Fruit fly (Drosophila melanogaster) whole organism, embryonic: ENCODE data around the gene CG46313.

Experiments used
- Aef1 ChIP-seq: fragments of 200-800 bp; sonication (Bioruptor generic); IDR thresholded peaks from 3 replicates; pipeline ENCODE4 v1.3.6; 2022; ENCODE audit warnings: missing biosample characterization, missing genetic modification characterization
- Antp ChIP-seq: fragments of 200-800 bp; sonication (Bioruptor generic); optimal IDR thresholded peaks from 3 replicates; lab custom pipeline; 2016; ENCODE audit warnings: missing biosample characterization, missing genetic modification characterization
- Atf-2 ChIP-seq: fragments of 200-800 bp; sonication (Bioruptor generic); optimal IDR thresholded peaks from 2 replicates; lab custom pipeline; 2016; ENCODE audit warnings: missing biosample characterization, missing genetic modification characterization
- Awh ChIP-seq: fragments of 200-800 bp; sonication (Bioruptor generic); IDR thresholded peaks from 2 replicates; pipeline ENCODE4, ENCODE4 v1.3.6; 2022; ENCODE audit warnings: missing biosample characterization, missing genetic modification characterization
- CG1024 ChIP-seq: fragments of 200-800 bp; sonication (Bioruptor generic); IDR thresholded peaks from 2 replicates; pipeline ENCODE4 v1.3.6; 2022; ENCODE audit warnings: missing biosample characterization, missing genetic modification characterization
- CG11456 ChIP-seq: fragments of 200-800 bp; sonication (Bioruptor generic); IDR thresholded peaks from 3 replicates; pipeline ENCODE4 v1.3.6; 2022; ENCODE audit warnings: missing biosample characterization, missing genetic modification characterization
- CG11560 ChIP-seq: fragments of 200-800 bp; sonication (Bioruptor generic); IDR thresholded peaks from 3 replicates; pipeline ENCODE4 v1.3.6; 2022; ENCODE audit warnings: missing biosample characterization, missing genetic modification characterization
- CG17361 ChIP-seq: fragments of 200-800 bp; sonication (Bioruptor generic); IDR thresholded peaks from 3 replicates; pipeline ENCODE4 v1.3.6; 2022; ENCODE audit warnings: missing biosample characterization, missing genetic modification characterization
- CG18599 ChIP-seq: fragments of 200-800 bp; sonication (Bioruptor generic); optimal IDR thresholded peaks from 3 replicates; lab custom pipeline; 2017; ENCODE audit warnings: missing biosample characterization, missing genetic modification characterization, mild to moderate bottlenecking, moderate library complexity, missing genetic modification reagents
- CG31441 ChIP-seq: fragments of 200-800 bp; sonication (Bioruptor generic); IDR thresholded peaks from 2 replicates; pipeline ENCODE4 v1.3.6; 2022; ENCODE audit warnings: missing biosample characterization, missing genetic modification characterization
- CG4707 ChIP-seq: fragments of 200-800 bp; sonication (Bioruptor generic); optimal IDR thresholded peaks from 2 replicates; lab custom pipeline; 2018; ENCODE audit warnings: missing biosample characterization, mild to moderate bottlenecking, missing genetic modification characterization, moderate library complexity
- CG4730 ChIP-seq: fragments of 200-800 bp; sonication (Bioruptor generic); IDR thresholded peaks from 2 replicates; pipeline ENCODE4 v1.3.6; 2022; ENCODE audit warnings: missing biosample characterization, missing genetic modification characterization
- CG6254 ChIP-seq: fragments of 200-800 bp; sonication (Bioruptor generic); optimal IDR thresholded peaks from 3 replicates; lab custom pipeline; 2017; ENCODE audit warnings: mild to moderate bottlenecking, missing biosample characterization, missing genetic modification reagents, missing genetic modification characterization
- CG6791 ChIP-seq: fragments of 200-800 bp; sonication (Bioruptor generic); IDR thresholded peaks from 3 replicates; pipeline ENCODE4 v1.3.6; 2022; ENCODE audit warnings: missing biosample characterization, missing genetic modification characterization; ENCODE audit not compliant: partially characterized antibody
- CG7839 ChIP-seq: fragments of 200-800 bp; sonication (Bioruptor generic); optimal IDR thresholded peaks from 3 replicates; lab custom pipeline; 2018; ENCODE audit warnings: missing biosample characterization, mild to moderate bottlenecking, missing genetic modification characterization, moderate library complexity
- Chrac-16 ChIP-seq: fragments of 200-800 bp; sonication (Bioruptor generic); optimal IDR thresholded peaks from 3 replicates; lab custom pipeline; 2016; ENCODE audit warnings: missing biosample characterization, missing genetic modification characterization
- Deaf1 ChIP-seq: fragments of 200-800 bp; optimal IDR thresholded peaks from 3 replicates; lab custom pipeline; 2019; ENCODE audit warnings: missing biosample characterization, mild to moderate bottlenecking, missing genetic modification characterization, moderate library complexity
- Ets65A ChIP-seq: fragments of 200-800 bp; sonication (Bioruptor generic); peaks from one replicate; lab custom pipeline; 2016; ENCODE audit warnings: missing biosample characterization, missing genetic modification characterization
- Hey ChIP-seq: fragments of 200-800 bp; sonication (Bioruptor generic); optimal IDR thresholded peaks from 3 replicates; lab custom pipeline; 2018; ENCODE audit warnings: missing biosample characterization, mild to moderate bottlenecking, missing genetic modification characterization
- Hr78 ChIP-seq, 2 experiments: fragments of 200-800 bp in 1 of 2; fragments of >200 bp in 1 of 2; sonication (Bioruptor generic) in 1 of 2; optimal IDR thresholded peaks; 2 replicates each; lab custom pipeline; 2017 to 2019; ENCODE audit warnings: missing biosample characterization in 2 of 2, missing genetic modification characterization in 2 of 2, mild to moderate bottlenecking in 1 of 2, moderate library complexity in 1 of 2
- MESR4 ChIP-seq: fragments of 200-800 bp; sonication (Bioruptor generic); optimal IDR thresholded peaks from 2 replicates; lab custom pipeline; 2018; ENCODE audit warnings: missing biosample characterization, mild to moderate bottlenecking, missing genetic modification characterization, moderate library complexity
- NC2β ChIP-seq: fragments of 200-800 bp; sonication (Bioruptor generic); optimal IDR thresholded peaks from 2 replicates; lab custom pipeline; 2016; ENCODE audit warnings: missing biosample characterization, missing genetic modification characterization
- NK7.1 ChIP-seq: fragments of 200-800 bp; sonication (Bioruptor generic); optimal IDR thresholded peaks from 3 replicates; lab custom pipeline; 2016; ENCODE audit warnings: missing biosample characterization, missing genetic modification characterization
- Oli ChIP-seq: fragments of 200-800 bp; sonication (Bioruptor generic); optimal IDR thresholded peaks from 2 replicates; lab custom pipeline; 2018; ENCODE audit warnings: missing biosample characterization, mild to moderate bottlenecking, missing genetic modification characterization, moderate library complexity
- Ravus ChIP-seq: fragments of 200-800 bp; sonication (Bioruptor generic); IDR thresholded peaks from 2 replicates; pipeline ENCODE4 v1.3.6; 2022; ENCODE audit warnings: missing biosample characterization, missing genetic modification characterization
- Sox100B ChIP-seq: fragments of 200-800 bp; sonication (Bioruptor generic); optimal IDR thresholded peaks from 3 replicates; lab custom pipeline; 2018; ENCODE audit warnings: missing biosample characterization, mild to moderate bottlenecking, missing genetic modification characterization
- Spps ChIP-seq: fragments of 200-800 bp; sonication (Bioruptor generic); optimal IDR thresholded peaks from 2 replicates; lab custom pipeline; 2018; ENCODE audit warnings: missing biosample characterization, mild to moderate bottlenecking, missing genetic modification characterization
- Sry-β ChIP-seq: fragments of 200-800 bp; sonication (Bioruptor generic); optimal IDR thresholded peaks from 2 replicates; lab custom pipeline; 2018; ENCODE audit warnings: missing biosample characterization, mild to moderate bottlenecking, missing genetic modification characterization, moderate library complexity
- Xbp1 ChIP-seq: fragments of 200-800 bp; sonication (Bioruptor generic); optimal IDR thresholded peaks from 3 replicates; lab custom pipeline; 2016; ENCODE audit warnings: missing biosample characterization, mild to moderate bottlenecking, missing genetic modification characterization
- bab2 ChIP-seq: fragments of 200-800 bp; sonication (Bioruptor generic); optimal IDR thresholded peaks from 2 replicates; lab custom pipeline; 2016; ENCODE audit warnings: missing biosample characterization, missing genetic modification characterization
- caup ChIP-seq: fragments of 200-800 bp; sonication (Bioruptor generic); optimal IDR thresholded peaks from 3 replicates; lab custom pipeline; 2017; ENCODE audit warnings: missing biosample characterization, mild to moderate bottlenecking, missing genetic modification characterization, moderate library complexity; ENCODE audit not compliant: severe bottlenecking
- crc ChIP-seq: fragments of 200-800 bp; sonication (Bioruptor generic); optimal IDR thresholded peaks from 2 replicates; lab custom pipeline; 2016; ENCODE audit warnings: missing biosample characterization, missing genetic modification characterization
- exex ChIP-seq: fragments of 200-800 bp; sonication (Bioruptor generic); optimal IDR thresholded peaks from 4 replicates; lab custom pipeline; 2018; ENCODE audit warnings: missing biosample characterization, mild to moderate bottlenecking, missing genetic modification characterization, moderate library complexity
- gfzf ChIP-seq: fragments of 200-800 bp; sonication (Bioruptor generic); optimal IDR thresholded peaks from 2 replicates; lab custom pipeline; 2016; ENCODE audit warnings: missing biosample characterization, mild to moderate bottlenecking, missing genetic modification characterization, moderate library complexity
- grn ChIP-seq: fragments of 200-800 bp; sonication (Bioruptor generic); optimal IDR thresholded peaks from 3 replicates; lab custom pipeline; 2017; ENCODE audit warnings: missing biosample characterization, missing genetic modification characterization
- gsb-n ChIP-seq: fragments of 200-800 bp; sonication (Bioruptor generic); optimal IDR thresholded peaks from 3 replicates; lab custom pipeline; 2018; ENCODE audit warnings: missing biosample characterization, mild to moderate bottlenecking, missing genetic modification characterization
- klu ChIP-seq: fragments of 200-800 bp; sonication (Bioruptor generic); IDR thresholded peaks from 2 replicates; pipeline ENCODE4 v1.3.6; 2022; ENCODE audit warnings: missing biosample characterization, missing genetic modification characterization
- nau ChIP-seq: fragments of 200-800 bp; sonication (Bioruptor generic); optimal IDR thresholded peaks from 3 replicates; lab custom pipeline; 2017; ENCODE audit warnings: missing biosample characterization, mild to moderate bottlenecking, missing genetic modification characterization, missing genetic modification reagents
- nmo ChIP-seq: fragments of 200-800 bp; sonication (Bioruptor generic); optimal IDR thresholded peaks from 2 replicates; lab custom pipeline; 2018; ENCODE audit warnings: missing biosample characterization, mild to moderate bottlenecking, missing genetic modification characterization, moderate library complexity
- oc ChIP-seq: fragments of 200-800 bp; sonication (Bioruptor generic); optimal IDR thresholded peaks from 2 replicates; lab custom pipeline; 2018; ENCODE audit warnings: missing biosample characterization, mild to moderate bottlenecking, missing genetic modification characterization, moderate library complexity
- odd ChIP-seq: fragments of 200-800 bp; sonication (Bioruptor generic); optimal IDR thresholded peaks from 2 replicates; lab custom pipeline; 2017; ENCODE audit warnings: missing biosample characterization, mild to moderate bottlenecking, missing genetic modification characterization
- salm ChIP-seq: fragments of 200-800 bp; sonication (Bioruptor generic); optimal IDR thresholded peaks from 2 replicates; lab custom pipeline; 2018; ENCODE audit warnings: missing biosample characterization, mild to moderate bottlenecking, missing genetic modification characterization
- seq ChIP-seq: fragments of 200-800 bp; sonication (Bioruptor generic); IDR thresholded peaks from 2 replicates; pipeline ENCODE4 v1.3.6; 2022; ENCODE audit warnings: missing biosample characterization, missing genetic modification characterization
- ssp ChIP-seq: fragments of 200-800 bp; sonication (Bioruptor generic); IDR thresholded peaks from 2 replicates; pipeline ENCODE4 v1.3.6; 2022; ENCODE audit warnings: missing biosample characterization, missing genetic modification characterization
- stc ChIP-seq: fragments of 200-800 bp; sonication (Bioruptor generic); IDR thresholded peaks from 2 replicates; pipeline ENCODE4 v1.3.6; 2022; ENCODE audit warnings: missing biosample characterization, missing genetic modification characterization
- sug ChIP-seq: fragments of 200-800 bp; optimal IDR thresholded peaks from 2 replicates; lab custom pipeline; 2019; ENCODE audit warnings: missing biosample characterization, mild to moderate bottlenecking, missing genetic modification characterization, moderate library complexity
- tna ChIP-seq: fragments of 200-800 bp; sonication (Bioruptor generic); IDR thresholded peaks from 2 replicates; pipeline ENCODE4 v1.3.6; 2022; ENCODE audit warnings: missing biosample characterization, missing genetic modification characterization; ENCODE audit not compliant: partially characterized antibody
- usp ChIP-seq: fragments of >200 bp; optimal IDR thresholded peaks from 2 replicates; lab custom pipeline; 2017; ENCODE audit warnings: missing biosample characterization, missing genetic modification characterization
- vnd ChIP-seq: fragments of 200-800 bp; sonication (Bioruptor generic); IDR thresholded peaks from 3 replicates; pipeline ENCODE4 v1.3.6; 2022; ENCODE audit warnings: missing biosample characterization, missing genetic modification characterization; ENCODE audit not compliant: partially characterized antibody
- vvl ChIP-seq: fragments of 200-800 bp; sonication (Bioruptor generic); IDR thresholded peaks from 2 replicates; pipeline ENCODE4 v1.3.6; 2022; ENCODE audit warnings: missing biosample characterization, missing genetic modification characterization

CG46313 gene

dm6 chr3R:27018187-27018586 lies 39.8 kb downstream of the CG46313 start, which contains the start of gene CG17192:
TSS of gene CG17192 (minus strand) at chr3R:27018287.
- TF ChIP-seq CG1024 (GFP tag; lab: Robert Waterston, UW) (no peak), nau (GFP tag; lab: Kevin White, UChicago) (no peak), CG7839 (tag; lab: Kevin White, UChicago) (no peak), exex (peak; percentile 34), CG6254 (GFP tag; lab: Kevin White, UChicago) (no peak), CG4730 (no peak), Deaf1 (tag; lab: Kevin White, UChicago) (no peak), CG11456 (GFP tag; lab: Robert Waterston, UW) (no peak), CG31441 (GFP tag; lab: Robert Waterston, UW) (no peak)

- TF ChIP-seq NC2β (GFP tag; lab: Kevin White, UChicago) (no peak), vnd (0 out of 3 replicates have a peak, but pooled peaks have one; percentile 11), CG11560 (tag; lab: Robert Waterston, UW) (no peak), Hey (tag; lab: Kevin White, UChicago) (peak; percentile 45), grn (GFP tag; lab: Kevin White, UChicago) (peak; percentile 76), CG6791 (no peak), Hr78 (GFP tag; optimal IDR thresholded peaks at IDR 0.05; lab: Kevin White, UChicago) (no peak), caup (no peak), tna (GFP tag; lab: Robert Waterston, UW) (no peak), Spps (tag; lab: Kevin White, UChicago) (no peak), bab2 (GFP tag; lab: Kevin White, UChicago) (no peak), exex (peak; percentile 90), gsb-n (tag; lab: Kevin White, UChicago) (no peak), MESR4 (no peak), Atf-2 (GFP tag; lab: Kevin White, UChicago) (no peak), sug (tag; lab: Kevin White, UChicago) (peak; percentile 85), seq (no peak), salm (tag; lab: Kevin White, UChicago) (no peak), Ravus (GFP tag; lab: Robert Waterston, UW) (no peak), Sry-β (GFP tag; lab: Kevin White, UChicago) (no peak), CG18599 (peak; percentile 23), Xbp1 (no peak), Awh (GFP tag; lab: Robert Waterston, UW) (no peak), Oli (tag; lab: Kevin White, UChicago) (no peak), oc (tag; lab: Kevin White, UChicago) (no peak), gfzf (GFP tag; lab: Kevin White, UChicago) (no peak), CG4707 (no peak), klu (no peak), NK7.1 (GFP tag; lab: Kevin White, UChicago) (no peak), Antp (GFP tag; lab: Kevin White, UChicago) (no peak), Chrac-16 (GFP tag; lab: Kevin White, UChicago) (no peak), vvl (no peak), odd (GFP tag; lab: Kevin White, UChicago) (no peak), Aef1 (no peak), CG17361 (no peak), nmo (no peak), usp (GFP tag; lab: Kevin White, UChicago) (no peak), Sox100B (no peak), stc (GFP tag; lab: Robert Waterston, UW) (no peak), Ets65A (GFP tag; lab: Kevin White, UChicago) (no peak), ssp (GFP tag; lab: Robert Waterston, UW) (no peak), crc (GFP tag; lab: Kevin White, UChicago) (no peak)
Measured at dm6 chr3R:27019701-27020172, 41.4 kb downstream of the CG46313 start, which contains the start of gene CG17191. TSS of gene CG17191 (minus strand) at chr3R:27019751.
